Fruit fly (Drosophila melanogaster) whole organism, embryonic: ENCODE data around the gene EndoGI.
A peak's percentile ranks its signal among the peaks of the same experiment; 100 is the strongest.

ENCODE experiments used
- Adf1 ChIP-seq: fragments of 200-800 bp; sonication (Bioruptor generic); IDR thresholded peaks from 2 replicates; pipeline ENCODE4 v1.3.6; 2022; ENCODE audit warnings: missing biosample characterization, missing genetic modification characterization
- Asciz ChIP-seq: fragments of 200-800 bp; sonication (Bioruptor generic); optimal IDR thresholded peaks from 2 replicates; lab custom pipeline; 2017; ENCODE audit warnings: missing biosample characterization, mild to moderate bottlenecking, missing genetic modification characterization, missing genetic modification reagents
- CG10147 ChIP-seq: fragments of 200-800 bp; sonication (Bioruptor generic); optimal IDR thresholded peaks from 2 replicates; lab custom pipeline; 2019; ENCODE audit warnings: missing biosample characterization, mild to moderate bottlenecking, missing genetic modification characterization, moderate library complexity
- CG10267 ChIP-seq: fragments of 200-800 bp; sonication (Bioruptor generic); optimal IDR thresholded peaks from 2 replicates; lab custom pipeline; 2018; ENCODE audit warnings: missing biosample characterization, mild to moderate bottlenecking, missing genetic modification characterization, moderate library complexity
- CG11085 ChIP-seq: fragments of 200-800 bp; sonication (Bioruptor generic); IDR thresholded peaks from 2 replicates; pipeline ENCODE4 v1.3.6; 2022; ENCODE audit warnings: missing biosample characterization, missing genetic modification characterization
- CG11560 ChIP-seq: fragments of 200-800 bp; sonication (Bioruptor generic); IDR thresholded peaks from 3 replicates; pipeline ENCODE4 v1.3.6; 2022; ENCODE audit warnings: missing biosample characterization, missing genetic modification characterization
- CG11695 ChIP-seq: fragments of 200-800 bp; sonication (Bioruptor generic); IDR thresholded peaks from 3 replicates; pipeline ENCODE4 v1.3.6; 2022; ENCODE audit warnings: missing biosample characterization, missing genetic modification characterization
- CG13624 ChIP-seq: fragments of 200-800 bp; sonication (Bioruptor generic); optimal IDR thresholded peaks from 2 replicates; lab custom pipeline; 2016; ENCODE audit warnings: missing biosample characterization, missing genetic modification characterization
- CG14965 ChIP-seq: fragments of 200-800 bp; sonication (Bioruptor generic); optimal IDR thresholded peaks from 2 replicates; lab custom pipeline; 2016; ENCODE audit warnings: missing biosample characterization, missing genetic modification characterization, borderline replicate concordance
- CG15479 ChIP-seq: fragments of 200-800 bp; sonication (Bioruptor generic); optimal IDR thresholded peaks from 3 replicates; lab custom pipeline; 2019; ENCODE audit warnings: missing biosample characterization, mild to moderate bottlenecking, missing genetic modification characterization, moderate library complexity
- CG17328 ChIP-seq: fragments of 200-800 bp; sonication (Bioruptor generic); IDR thresholded peaks from 2 replicates; pipeline ENCODE4 v1.3.6; 2022; ENCODE audit warnings: missing biosample characterization, missing genetic modification characterization
- CG18011 ChIP-seq: fragments of 200-800 bp; sonication (Bioruptor generic); optimal IDR thresholded peaks from 2 replicates; lab custom pipeline; 2017; ENCODE audit warnings: missing biosample characterization, missing genetic modification characterization, mild to moderate bottlenecking, moderate library complexity, missing genotype
- CG3163 ChIP-seq: fragments of 200-800 bp; sonication (Bioruptor generic); optimal IDR thresholded peaks from 3 replicates; lab custom pipeline; 2016; ENCODE audit warnings: missing biosample characterization, missing genetic modification characterization
- CG33557 ChIP-seq: fragments of 200-800 bp; sonication (Bioruptor generic); optimal IDR thresholded peaks from 2 replicates; lab custom pipeline; 2019; ENCODE audit warnings: missing biosample characterization, mild to moderate bottlenecking, missing genetic modification characterization, moderate library complexity
- CG3995 ChIP-seq: fragments of 200-800 bp; sonication (Bioruptor generic); optimal IDR thresholded peaks from 3 replicates; lab custom pipeline; 2016; ENCODE audit warnings: missing biosample characterization, missing genetic modification characterization
- CG8765 ChIP-seq: fragments of 200-800 bp; sonication (Bioruptor generic); IDR thresholded peaks from 2 replicates; pipeline ENCODE4 v1.3.6; 2022; ENCODE audit warnings: missing biosample characterization, missing genetic modification characterization
- CG8924 ChIP-seq: fragments of 200-800 bp; optimal IDR thresholded peaks from 3 replicates; lab custom pipeline; 2019; ENCODE audit warnings: missing biosample characterization, mild to moderate bottlenecking, missing genetic modification characterization, moderate library complexity
- CHES-1-like ChIP-seq: fragments of 200-800 bp; sonication (Bioruptor generic); optimal IDR thresholded peaks from 2 replicates; lab custom pipeline; 2016; ENCODE audit warnings: missing biosample characterization, missing genetic modification characterization
- Dad ChIP-seq: fragments of 200-800 bp; sonication (Bioruptor generic); optimal IDR thresholded peaks from 3 replicates; lab custom pipeline; 2016; ENCODE audit warnings: missing biosample characterization, missing genetic modification characterization
- Dp ChIP-seq: fragments of 200-800 bp; sonication (Bioruptor generic); optimal IDR thresholded peaks from 2 replicates; lab custom pipeline; 2018; ENCODE audit warnings: missing biosample characterization, mild to moderate bottlenecking, missing genetic modification characterization, moderate library complexity
- Drgx ChIP-seq: fragments of 200-800 bp; sonication (Bioruptor generic); IDR thresholded peaks from 2 replicates; pipeline ENCODE4 v1.3.6; 2022; ENCODE audit warnings: missing biosample characterization, missing genetic modification characterization
- Ets65A ChIP-seq: fragments of 200-800 bp; sonication (Bioruptor generic); peaks from one replicate; lab custom pipeline; 2016; ENCODE audit warnings: missing biosample characterization, missing genetic modification characterization
- H2.0 ChIP-seq: fragments of 200-800 bp; sonication (Bioruptor generic); IDR thresholded peaks from 2 replicates; pipeline ENCODE4 v1.3.6; 2022; ENCODE audit warnings: missing biosample characterization, missing genetic modification characterization
- Hr51 ChIP-seq, 2 experiments: fragments of 200-800 bp; sonication (Bioruptor generic); optimal IDR thresholded peaks; 2 replicates in 1 of 2; 3 replicates in 1 of 2; lab custom pipeline; 2016 to 2018; ENCODE audit warnings: missing biosample characterization in 2 of 2, missing genetic modification characterization in 2 of 2, mild to moderate bottlenecking in 1 of 2, moderate library complexity in 1 of 2
- Lim3 ChIP-seq: fragments of 200-800 bp; sonication (Bioruptor generic); IDR thresholded peaks from 2 replicates; pipeline ENCODE4 v1.3.6; 2022; ENCODE audit warnings: missing biosample characterization, missing genetic modification characterization
- NK7.1 ChIP-seq: fragments of 200-800 bp; sonication (Bioruptor generic); optimal IDR thresholded peaks from 3 replicates; lab custom pipeline; 2016; ENCODE audit warnings: missing biosample characterization, missing genetic modification characterization
- Nf-YC ChIP-seq: fragments of 200-800 bp; optimal IDR thresholded peaks from 3 replicates; lab custom pipeline; 2019; ENCODE audit warnings: missing biosample characterization, mild to moderate bottlenecking, missing genetic modification characterization, moderate library complexity
- Oli ChIP-seq: fragments of 200-800 bp; sonication (Bioruptor generic); optimal IDR thresholded peaks from 2 replicates; lab custom pipeline; 2018; ENCODE audit warnings: missing biosample characterization, mild to moderate bottlenecking, missing genetic modification characterization, moderate library complexity
- bsh ChIP-seq, 2 experiments: fragments of 200-800 bp; sonication (Bioruptor generic); optimal IDR thresholded peaks; 2 replicates each; lab custom pipeline; 2017 to 2018; ENCODE audit warnings: mild to moderate bottlenecking in 2 of 2, missing biosample characterization in 2 of 2, missing genetic modification characterization in 2 of 2, moderate library complexity in 1 of 2
- chinmo ChIP-seq: fragments of 200-800 bp; sonication (Bioruptor generic); IDR thresholded peaks from 4 replicates; pipeline ENCODE4 v1.3.6; 2022; ENCODE audit warnings: missing biosample characterization, missing genetic modification characterization; ENCODE audit not compliant: partially characterized antibody
- da ChIP-seq: fragments of 200-800 bp; sonication (Bioruptor generic); optimal IDR thresholded peaks from 2 replicates; lab custom pipeline; 2016; ENCODE audit warnings: missing biosample characterization, missing genetic modification characterization
- dysf ChIP-seq: fragments of 200-800 bp; sonication (Bioruptor generic); IDR thresholded peaks from 3 replicates; pipeline ENCODE4 v1.3.6; 2022; ENCODE audit warnings: missing biosample characterization, missing genetic modification characterization
- fd3F ChIP-seq: fragments of 200-800 bp; sonication (Bioruptor generic); optimal IDR thresholded peaks from 2 replicates; lab custom pipeline; 2018; ENCODE audit warnings: missing biosample characterization, mild to moderate bottlenecking, missing genetic modification characterization, moderate library complexity
- hbn ChIP-seq: fragments of 200-800 bp; sonication (Bioruptor generic); IDR thresholded peaks from 2 replicates; pipeline ENCODE4 v1.3.6; 2022; ENCODE audit warnings: missing biosample characterization, missing genetic modification characterization; ENCODE audit not compliant: partially characterized antibody
- hth ChIP-seq: fragments of >200 bp; optimal IDR thresholded peaks from 2 replicates; lab custom pipeline; 2017; ENCODE audit warnings: inconsistent platforms
- jigr1 ChIP-seq: fragments of 200-800 bp; sonication (Bioruptor generic); IDR thresholded peaks from 3 replicates; pipeline ENCODE4 v1.3.6; 2022; ENCODE audit warnings: missing biosample characterization, missing genetic modification characterization
- nerfin-1 ChIP-seq: fragments of 200-800 bp; sonication (Bioruptor generic); optimal IDR thresholded peaks from 3 replicates; lab custom pipeline; 2019; ENCODE audit warnings: missing biosample characterization, mild to moderate bottlenecking, missing genetic modification characterization, moderate library complexity
- nerfin-2 ChIP-seq: fragments of 200-800 bp; sonication (Bioruptor generic); IDR thresholded peaks from 2 replicates; pipeline ENCODE4 v1.3.6; 2022; ENCODE audit warnings: missing biosample characterization, missing genetic modification characterization; ENCODE audit not compliant: partially characterized antibody
- nom ChIP-seq: fragments of 200-800 bp; sonication (Bioruptor generic); optimal IDR thresholded peaks from 2 replicates; lab custom pipeline; 2017; ENCODE audit warnings: missing biosample characterization, missing genetic modification characterization, mild to moderate bottlenecking, moderate library complexity, missing genetic modification reagents
- prd ChIP-seq, 3 experiments: fragments of >200 bp in 2 of 3; fragments of 200-800 bp in 1 of 3; sonication (Bioruptor generic) in 1 of 3; optimal IDR thresholded peaks in 2 of 3; IDR thresholded peaks in 1 of 3; 2 replicates in 2 of 3; 3 replicates in 1 of 3; pipeline versions ENCODE4 v1.3.6 to Lab custom; 2017 to 2022; ENCODE audit warnings: missing biosample characterization in 1 of 3, missing genetic modification characterization in 1 of 3
- schlank ChIP-seq: fragments of 200-800 bp; sonication (Bioruptor generic); optimal IDR thresholded peaks from 2 replicates; lab custom pipeline; 2018; ENCODE audit warnings: missing biosample characterization, mild to moderate bottlenecking, missing genetic modification characterization
- sim ChIP-seq: fragments of 200-800 bp; sonication (Bioruptor generic); IDR thresholded peaks from 2 replicates; pipeline ENCODE4 v1.3.6; 2022; ENCODE audit warnings: missing biosample characterization, missing genetic modification characterization
- sima ChIP-seq: fragments of 200-800 bp; sonication (Bioruptor generic); optimal IDR thresholded peaks from 2 replicates; lab custom pipeline; 2016; ENCODE audit warnings: missing biosample characterization, missing genetic modification characterization
- so ChIP-seq: fragments of 200-800 bp; sonication (Bioruptor generic); IDR thresholded peaks from 3 replicates; pipeline ENCODE4 v1.3.6; 2022; ENCODE audit warnings: missing biosample characterization, missing genetic modification characterization
- tgo ChIP-seq: fragments of 200-800 bp; sonication (Bioruptor generic); IDR thresholded peaks from 3 replicates; pipeline ENCODE4 v1.3.6; 2022; ENCODE audit warnings: missing biosample characterization, missing genetic modification characterization
- tll ChIP-seq, 2 experiments: fragments of 200-800 bp in 1 of 2; fragments of >200 bp in 1 of 2; sonication (Bioruptor generic) in 1 of 2; optimal IDR thresholded peaks; 2 replicates each; lab custom pipeline; 2017 to 2019; ENCODE audit warnings: missing biosample characterization in 2 of 2, missing genetic modification characterization in 2 of 2, mild to moderate bottlenecking in 1 of 2, moderate library complexity in 1 of 2
- vnd ChIP-seq: fragments of 200-800 bp; sonication (Bioruptor generic); IDR thresholded peaks from 3 replicates; pipeline ENCODE4 v1.3.6; 2022; ENCODE audit warnings: missing biosample characterization, missing genetic modification characterization; ENCODE audit not compliant: partially characterized antibody

EndoGI gene

dm6 chr2L:16257227-16258071 is at the start of gene EndoGI, which contains the start of gene PRL-1 (continued):
- TF ChIP-seq dysf (GFP tag; lab: Robert Waterston, UW) (peak; percentile 79; the same call in 1 of the 3 replicates), chinmo (GFP tag; lab: Robert Waterston, UW) (peak; percentile 99), Lim3 (GFP tag; lab: Robert Waterston, UW) (no peak), Dp (peak; percentile 48), CHES-1-like (no peak), CG13624 (GFP tag; lab: Kevin White, UChicago) (no peak), Ets65A (peak; percentile 66), vnd (GFP tag; lab: Robert Waterston, UW) (peak; percentile 100), CG3995 (GFP tag; lab: Kevin White, UChicago) (peak; percentile 72), schlank (no peak), Hr51 (GFP tag; optimal IDR thresholded peaks at IDR 0.05; lab: Kevin White, UChicago) (peak; percentile 12 to 90), Asciz (GFP tag; lab: Kevin White, UChicago) (no peak), nerfin-1 (tag; lab: Kevin White, UChicago) (peak; percentile 66), tll (GFP tag; optimal IDR thresholded peaks at IDR 0.05; lab: Kevin White, UChicago) (no peak), NK7.1 (GFP tag; lab: Kevin White, UChicago) (no peak), sima (GFP tag; lab: Kevin White, UChicago) (no peak), tgo (GFP tag; lab: Robert Waterston, UW) (peak; percentile 74), CG11085 (no peak; the same call in 1 of the 2 replicates), CG11560 (tag; lab: Robert Waterston, UW) (peak; percentile 100), da (no peak), CG10147 (peak; percentile 80), CG3163 (GFP tag; lab: Kevin White, UChicago) (peak; percentile 31), so (GFP tag; lab: Robert Waterston, UW) (peak; percentile 79), prd (optimal IDR thresholded peaks at IDR 0.05; lab: Kevin White, UChicago) (no peak), prd (GFP tag; IDR thresholded peaks at IDR 0.05; lab: Robert Waterston, UW) (peak; percentile 65; the same call in 1 of the 3 replicates), Oli (tag; lab: Kevin White, UChicago) (peak; percentile 57), CG8765 (peak; percentile 43; the same call in 1 of the 2 replicates), nerfin-2 (GFP tag; lab: Robert Waterston, UW) (peak; percentile 100), H2.0 (GFP tag; lab: Robert Waterston, UW) (peak; percentile 80), Adf1 (GFP tag; lab: Robert Waterston, UW) (peak; percentile 38; the same call in 1 of the 2 replicates), CG17328 (GFP tag; lab: Robert Waterston, UW) (peak; percentile 80), Drgx (GFP tag; lab: Robert Waterston, UW) (peak; percentile 86), sim (GFP tag; lab: Robert Waterston, UW) (0 out of 2 replicates have a peak, but pooled peaks have one; percentile 62), CG14965 (GFP tag; lab: Kevin White, UChicago) (no peak), jigr1 (GFP tag; lab: Robert Waterston, UW) (no peak), CG15479 (GFP tag; lab: Kevin White, UChicago) (peak; percentile 53), CG11695 (GFP tag; lab: Robert Waterston, UW) (peak; percentile 90), hbn (GFP tag; lab: Robert Waterston, UW) (peak; percentile 98), Dad (GFP tag; lab: Kevin White, UChicago) (peak; percentile 32), CG8924 (peak; percentile 88), CG33557 (GFP tag; lab: Kevin White, UChicago) (peak; percentile 49), CG18011 (peak; percentile 90), hth (lab: Kevin White, UChicago) (no peak), Nf-YC (tag; lab: Kevin White, UChicago) (peak; percentile 86), fd3F (GFP tag; lab: Kevin White, UChicago) (peak; percentile 83), bsh (GFP tag; optimal IDR thresholded peaks at IDR 0.05; lab: Kevin White, UChicago) (peak in 1 of 2 experiments; percentile 84), CG10267 (peak; percentile 87), nom (GFP tag; lab: Kevin White, UChicago) (peak; percentile 66)
